Worm (Caenorhabditis elegans) whole organism, late embryonic: ENCODE data around the gene ift-81.
A peak's percentile ranks its signal among the peaks of the same experiment; 100 is the strongest.

Source experiments
- F13H6.1 ChIP-seq: sonication (generic microtip); optimal IDR thresholded peaks from 2 replicates; lab custom pipeline; 2016; ENCODE audit warnings: missing genetic modification characterization, missing compliant biosample characterization
- ceh-14 ChIP-seq: sonication (generic microtip); optimal IDR thresholded peaks from 2 replicates; lab custom pipeline; 2016; ENCODE audit warnings: missing genotype, missing genetic modification characterization, missing compliant biosample characterization
- ceh-30 ChIP-seq: fragments of 150-350 bp; optimal IDR thresholded peaks from 2 replicates; lab custom pipeline; 2014; ENCODE audit warnings: missing biosample characterization, missing genetic modification characterization
- fkh-10 ChIP-seq: fragments of 150-350 bp; optimal IDR thresholded peaks from 2 replicates; lab custom pipeline; 2014; ENCODE audit warnings: missing biosample characterization, missing genetic modification reagents, missing genetic modification characterization
- hlh-13 ChIP-seq: fragments of 200-800 bp; sonication (Bioruptor generic); optimal IDR thresholded peaks from 2 replicates; lab custom pipeline; 2018; ENCODE audit warnings: mild to moderate bottlenecking, missing genetic modification characterization, missing compliant biosample characterization
- hlh-30 ChIP-seq: sonication (generic microtip); optimal IDR thresholded peaks from 2 replicates; lab custom pipeline; 2017; ENCODE audit warnings: antibody characterized with exemption, missing genetic modification characterization, missing compliant biosample characterization; ENCODE audit not compliant: insufficient read depth
- mec-3 ChIP-seq: sonication (generic microtip); optimal IDR thresholded peaks from 2 replicates; lab custom pipeline; 2016; ENCODE audit warnings: borderline replicate concordance, missing genetic modification characterization, missing compliant biosample characterization
- nfya-1 ChIP-seq: sonication (generic microtip); optimal IDR thresholded peaks from 2 replicates; lab custom pipeline; 2017; ENCODE audit warnings: missing genetic modification characterization, mild to moderate bottlenecking, missing compliant biosample characterization, antibody characterized with exemption, moderate library complexity
- nhr-11 ChIP-seq: fragments of 150-350 bp; optimal IDR thresholded peaks from 2 replicates; lab custom pipeline; 2014; ENCODE audit warnings: missing biosample characterization, missing genetic modification characterization
- pag-3 ChIP-seq: sonication (generic microtip); optimal IDR thresholded peaks from 2 replicates; lab custom pipeline; 2016; ENCODE audit warnings: missing compliant biosample characterization, missing genetic modification characterization, borderline replicate concordance
- pqm-1 ChIP-seq: sonication (generic microtip); optimal IDR thresholded peaks from 2 replicates; lab custom pipeline; 2016; ENCODE audit warnings: missing genetic modification characterization, missing compliant biosample characterization
- pros-1 ChIP-seq: fragments of 150-350 bp; optimal IDR thresholded peaks from 2 replicates; lab custom pipeline; 2014; ENCODE audit warnings: missing biosample characterization, missing genetic modification reagents, missing genetic modification characterization
- unc-3 ChIP-seq, 2 experiments: fragments of 200-800 bp in 1 of 2; sonication (Bioruptor generic) in 1 of 2; sonication (generic microtip) in 1 of 2; conservative IDR thresholded peaks in 1 of 2; optimal IDR thresholded peaks in 1 of 2; 2 replicates each; pipeline versions ENCODE4 v1.3.6 to Lab custom; 2016 to 2022; ENCODE audit warnings: missing compliant biosample characterization in 2 of 2, missing genetic modification characterization in 2 of 2, missing genetic modification reagents in 1 of 2
- zip-5 ChIP-seq: sonication (generic microtip); optimal IDR thresholded peaks from 2 replicates; lab custom pipeline; 2016; ENCODE audit warnings: missing genetic modification characterization, missing compliant biosample characterization

ce11 chrX:5275209-5275608 is 23.2 kb upstream of the ift-81 start, which contains the start of gene hst-6:
- TF ChIP-seq nhr-11 (tag; lab: Kevin White, UChicago) (no peak), unc-3 (GFP tag; conservative IDR thresholded peaks at IDR 0.05; lab: Robert Waterston, UW) (no peak), unc-3 (tag; optimal IDR thresholded peaks at IDR 0.05; lab: Kevin White, UChicago) (no peak), pqm-1 (tag; lab: Kevin White, UChicago) (no peak), hlh-13 (GFP tag; lab: Kevin White, UChicago) (no peak), hlh-30 (tag; lab: Kevin White, UChicago) (peak; percentile 36), nfya-1 (tag; lab: Kevin White, UChicago) (peak; percentile 72), pros-1 (tag; lab: Kevin White, UChicago) (peak; percentile 81), ceh-30 (tag; lab: Kevin White, UChicago) (no peak), ceh-14 (tag; lab: Kevin White, UChicago) (peak; percentile 6), fkh-10 (GFP tag; lab: Kevin White, UChicago) (no peak), pag-3 (no peak), F13H6.1 (tag; lab: Kevin White, UChicago) (no peak), zip-5 (tag; lab: Kevin White, UChicago) (no peak), mec-3 (no peak)
